Worm (Caenorhabditis elegans) whole organism, late embryonic: ENCODE measurements around the gene F13D12.5.

Experiments
- C08G9.2 ChIP-seq: sonication (generic microtip); optimal IDR thresholded peaks from 2 replicates; lab custom pipeline; 2016; ENCODE audit warnings: mild to moderate bottlenecking, missing genetic modification characterization, moderate library complexity, missing compliant biosample characterization
- K02D7.2 ChIP-seq: sonication (generic microtip); optimal IDR thresholded peaks from 2 replicates; lab custom pipeline; 2017; ENCODE audit warnings: mild to moderate bottlenecking, missing genetic modification characterization, missing compliant biosample characterization
- Y22D7AL.16 ChIP-seq: sonication (generic microtip); optimal IDR thresholded peaks from 2 replicates; lab custom pipeline; 2016; ENCODE audit warnings: missing genetic modification characterization, missing compliant biosample characterization
- ama-1 ChIP-seq: fragments of 150-350 bp; optimal IDR thresholded peaks from 2 replicates; lab custom pipeline; 2014
- ceh-14 ChIP-seq: sonication (generic microtip); optimal IDR thresholded peaks from 2 replicates; lab custom pipeline; 2016; ENCODE audit warnings: missing genotype, missing genetic modification characterization, missing compliant biosample characterization
- ceh-18 ChIP-seq: sonication (generic microtip); optimal IDR thresholded peaks from 2 replicates; lab custom pipeline; 2016; ENCODE audit warnings: missing genetic modification characterization, missing compliant biosample characterization
- ceh-2 ChIP-seq: sonication (generic microtip); optimal IDR thresholded peaks from 2 replicates; lab custom pipeline; 2016; ENCODE audit warnings: missing genotype, missing genetic modification characterization, missing compliant biosample characterization
- ceh-24 ChIP-seq: sonication (generic microtip); optimal IDR thresholded peaks from 2 replicates; lab custom pipeline; 2016; ENCODE audit warnings: mild to moderate bottlenecking, missing genetic modification characterization, missing compliant biosample characterization
- ceh-30 ChIP-seq: fragments of 150-350 bp; optimal IDR thresholded peaks from 2 replicates; lab custom pipeline; 2014; ENCODE audit warnings: missing biosample characterization, missing genetic modification characterization
- ceh-34 ChIP-seq: sonication (generic microtip); optimal IDR thresholded peaks from 2 replicates; lab custom pipeline; 2016; ENCODE audit warnings: mild to moderate bottlenecking, missing genetic modification characterization, missing compliant biosample characterization
- ceh-45 ChIP-seq: fragments of 200-800 bp; sonication (Bioruptor generic); IDR thresholded peaks from 2 replicates; pipeline ENCODE4 v1.3.6; 2022; ENCODE audit warnings: missing genetic modification reagents, missing genetic modification characterization, missing compliant biosample characterization
- ceh-6 ChIP-seq: fragments of 200-800 bp; sonication (Bioruptor generic); optimal IDR thresholded peaks from 2 replicates; lab custom pipeline; 2018; ENCODE audit warnings: mild to moderate bottlenecking, missing genetic modification characterization, missing compliant biosample characterization
- dmd-4 ChIP-seq: sonication (generic microtip); optimal IDR thresholded peaks from 2 replicates; lab custom pipeline; 2016; ENCODE audit warnings: borderline replicate concordance, missing genetic modification characterization, missing compliant biosample characterization
- dve-1 ChIP-seq: sonication (generic microtip); optimal IDR thresholded peaks from 2 replicates; lab custom pipeline; 2017; ENCODE audit warnings: antibody characterized with exemption, mild to moderate bottlenecking, missing genetic modification characterization, missing compliant biosample characterization
- elt-2 ChIP-seq: sonication (generic microtip); optimal IDR thresholded peaks from 2 replicates; lab custom pipeline; 2016; ENCODE audit warnings: missing genetic modification reagents, missing genetic modification characterization, missing compliant biosample characterization
- ets-4 ChIP-seq: sonication (generic microtip); optimal IDR thresholded peaks from 2 replicates; lab custom pipeline; 2016; ENCODE audit warnings: missing genetic modification characterization, missing compliant biosample characterization
- eyg-1 ChIP-seq: sonication (generic microtip); optimal IDR thresholded peaks from 2 replicates; lab custom pipeline; 2016; ENCODE audit warnings: missing genotype, missing genetic modification characterization, missing compliant biosample characterization
- fax-1 ChIP-seq: sonication (generic microtip); optimal IDR thresholded peaks from 2 replicates; lab custom pipeline; 2016; ENCODE audit warnings: missing genotype, missing genetic modification characterization, missing compliant biosample characterization
- fkh-10 ChIP-seq: fragments of 150-350 bp; optimal IDR thresholded peaks from 2 replicates; lab custom pipeline; 2014; ENCODE audit warnings: missing biosample characterization, missing genetic modification reagents, missing genetic modification characterization
- fkh-6 ChIP-seq: sonication (generic microtip); optimal IDR thresholded peaks from 2 replicates; lab custom pipeline; 2016; ENCODE audit warnings: missing genetic modification characterization, missing compliant biosample characterization
- gmeb-2 ChIP-seq: sonication (generic microtip); optimal IDR thresholded peaks from 2 replicates; lab custom pipeline; 2016; ENCODE audit warnings: missing genetic modification characterization, inconsistent platforms, missing compliant biosample characterization
- hlh-30 ChIP-seq: sonication (generic microtip); optimal IDR thresholded peaks from 2 replicates; lab custom pipeline; 2017; ENCODE audit warnings: antibody characterized with exemption, missing genetic modification characterization, missing compliant biosample characterization; ENCODE audit not compliant: insufficient read depth
- hlh-8 ChIP-seq: sonication (generic microtip); optimal IDR thresholded peaks from 2 replicates; lab custom pipeline; 2016; ENCODE audit warnings: missing genotype, missing genetic modification characterization, missing compliant biosample characterization
- lim-6 ChIP-seq: sonication (generic microtip); optimal IDR thresholded peaks from 2 replicates; lab custom pipeline; 2016; ENCODE audit warnings: missing genetic modification characterization, missing compliant biosample characterization
- lin-11 ChIP-seq: fragments of 200-800 bp; sonication (Bioruptor generic); optimal IDR thresholded peaks from 2 replicates; lab custom pipeline; 2018; ENCODE audit warnings: mild to moderate bottlenecking, missing genetic modification characterization, missing compliant biosample characterization
- madf-2 ChIP-seq: sonication (generic microtip); optimal IDR thresholded peaks from 2 replicates; lab custom pipeline; 2017; ENCODE audit warnings: missing genetic modification characterization, missing compliant biosample characterization
- nfya-1 ChIP-seq: sonication (generic microtip); optimal IDR thresholded peaks from 2 replicates; lab custom pipeline; 2017; ENCODE audit warnings: missing genetic modification characterization, mild to moderate bottlenecking, missing compliant biosample characterization, antibody characterized with exemption, moderate library complexity
- nhr-232 ChIP-seq: sonication (generic microtip); optimal IDR thresholded peaks from 2 replicates; lab custom pipeline; 2016; ENCODE audit warnings: missing genetic modification characterization, missing compliant biosample characterization
- npax-4 ChIP-seq: sonication (generic microtip); optimal IDR thresholded peaks from 2 replicates; lab custom pipeline; 2016; ENCODE audit warnings: missing genetic modification characterization, missing compliant biosample characterization
- pag-3 ChIP-seq: sonication (generic microtip); optimal IDR thresholded peaks from 2 replicates; lab custom pipeline; 2016; ENCODE audit warnings: missing compliant biosample characterization, missing genetic modification characterization, borderline replicate concordance
- pat-9 ChIP-seq: fragments of 200-800 bp; sonication (Bioruptor generic); optimal IDR thresholded peaks from 2 replicates; lab custom pipeline; 2018; ENCODE audit warnings: mild to moderate bottlenecking, missing genetic modification characterization, moderate library complexity, missing compliant biosample characterization
- pax-1 ChIP-seq: fragments of 150-350 bp; optimal IDR thresholded peaks from 2 replicates; lab custom pipeline; 2014; ENCODE audit warnings: missing biosample characterization, missing genetic modification characterization
- pqm-1 ChIP-seq: sonication (generic microtip); optimal IDR thresholded peaks from 2 replicates; lab custom pipeline; 2016; ENCODE audit warnings: missing genetic modification characterization, missing compliant biosample characterization
- pros-1 ChIP-seq: fragments of 150-350 bp; optimal IDR thresholded peaks from 2 replicates; lab custom pipeline; 2014; ENCODE audit warnings: missing biosample characterization, missing genetic modification reagents, missing genetic modification characterization
- ref-2 ChIP-seq: sonication (generic microtip); optimal IDR thresholded peaks from 2 replicates; lab custom pipeline; 2016; ENCODE audit warnings: missing genetic modification characterization, missing compliant biosample characterization
- sdc-2 ChIP-seq: sonication (generic microtip); optimal IDR thresholded peaks from 2 replicates; lab custom pipeline; 2016; ENCODE audit warnings: missing genotype, missing genetic modification characterization, missing compliant biosample characterization
- syd-9 ChIP-seq: sonication (generic microtip); optimal IDR thresholded peaks from 2 replicates; lab custom pipeline; 2016; ENCODE audit warnings: mild to moderate bottlenecking, missing genetic modification characterization, moderate library complexity, missing compliant biosample characterization
- tbx-7 ChIP-seq: sonication (generic microtip); optimal IDR thresholded peaks from 2 replicates; lab custom pipeline; 2016; ENCODE audit warnings: missing genotype, missing genetic modification characterization, missing compliant biosample characterization
- ttx-3 ChIP-seq: sonication (generic microtip); optimal IDR thresholded peaks from 2 replicates; lab custom pipeline; 2016; ENCODE audit warnings: missing genetic modification reagents, missing genetic modification characterization, missing compliant biosample characterization
- unc-3 ChIP-seq, 2 experiments: fragments of 200-800 bp in 1 of 2; sonication (Bioruptor generic) in 1 of 2; sonication (generic microtip) in 1 of 2; conservative IDR thresholded peaks in 1 of 2; optimal IDR thresholded peaks in 1 of 2; 2 replicates each; pipeline versions ENCODE4 v1.3.6 to Lab custom; 2016 to 2022; ENCODE audit warnings: missing compliant biosample characterization in 2 of 2, missing genetic modification characterization in 2 of 2, missing genetic modification reagents in 1 of 2
- unc-42 ChIP-seq: sonication (generic microtip); optimal IDR thresholded peaks from 2 replicates; lab custom pipeline; 2016; ENCODE audit warnings: missing genotype, missing genetic modification characterization, missing compliant biosample characterization

Gene F13D12.5

ce11 chrII:11726470-11727106 lies at the start of gene F13D12.5:
Gene F13D12.5 (plus strand): TSS chrII:11726814.
- TF ChIP-seq gmeb-2: no peak
- no peak for TF ChIP-seq ceh-34 (tag; lab: Kevin White, UChicago)
- no peak for TF ChIP-seq pat-9 (tag; lab: Kevin White, UChicago)
- no peak for TF ChIP-seq pros-1 (tag; lab: Kevin White, UChicago)
- no peak for TF ChIP-seq hlh-8 (tag; lab: Kevin White, UChicago)
- no peak for TF ChIP-seq lim-6 (tag; lab: Kevin White, UChicago)
- TF ChIP-seq dmd-4: no peak
- no peak for TF ChIP-seq elt-2 (tag; lab: Kevin White, UChicago)
- TF ChIP-seq sdc-2: no peak
- TF ChIP-seq hlh-30 (tag; lab: Kevin White, UChicago): no peak
- TF ChIP-seq ceh-2: no peak
- no peak for TF ChIP-seq fax-1 (tag; lab: Kevin White, UChicago)
- no peak for TF ChIP-seq pqm-1 (tag; lab: Kevin White, UChicago)
- no peak for TF ChIP-seq nfya-1
- no peak for TF ChIP-seq ref-2 (tag; lab: Kevin White, UChicago)
- TF ChIP-seq unc-42 (tag; lab: Kevin White, UChicago): no peak
- TF ChIP-seq ceh-6 (GFP tag; lab: Kevin White, UChicago): no peak
- TF ChIP-seq Y22D7AL.16: no peak
- no peak for TF ChIP-seq syd-9
- TF ChIP-seq, all 69 proteins: peak for 0

ce11 chrII:11680220-11680619 lies 46.4 kb upstream of the F13D12.5 start:
- TF ChIP-seq eyg-1 (no peak), ref-2 (tag; lab: Kevin White, UChicago) (no peak), pros-1 (tag; lab: Kevin White, UChicago) (no peak), madf-2 (tag; lab: Kevin White, UChicago) (no peak), nhr-232 (tag; lab: Kevin White, UChicago) (no peak), ttx-3 (tag; lab: Kevin White, UChicago) (no peak), K02D7.2 (tag; lab: Kevin White, UChicago) (no peak), fkh-10 (no peak), tbx-7 (tag; lab: Kevin White, UChicago) (no peak), fkh-6 (no peak), pag-3 (tag; lab: Kevin White, UChicago) (no peak), ceh-14 (no peak), npax-4 (tag; lab: Kevin White, UChicago) (no peak), ama-1 (lab: Kevin White, UChicago) (no peak), Y22D7AL.16 (no peak), ceh-45 (no peak), elt-2 (tag; lab: Kevin White, UChicago) (no peak)
- TF ChIP-seq, all 69 proteins: peak for 0

ce11 chrII:11681136-11681824 lies 45.3 kb upstream of the F13D12.5 start, which contains the start of the genes sfxn-1.4 and C47D12.4:
Gene sfxn-1.4 (minus strand): TSS chrII:11681236.
Gene C47D12.4 (plus strand): TSS chrII:11681774.
- TF ChIP-seq lin-11 (tag; lab: Kevin White, UChicago): no peak
- no peak for TF ChIP-seq ets-4 (tag; lab: Kevin White, UChicago)
- no peak for TF ChIP-seq ceh-45
- no peak for TF ChIP-seq dve-1 (tag; lab: Kevin White, UChicago)
- TF ChIP-seq C08G9.2: no peak
- no peak for TF ChIP-seq pros-1 (tag; lab: Kevin White, UChicago)
- TF ChIP-seq hlh-30 (tag; lab: Kevin White, UChicago): no peak
- no peak for TF ChIP-seq ceh-18 (tag; lab: Kevin White, UChicago)
- TF ChIP-seq lim-6 (tag; lab: Kevin White, UChicago): no peak
- no peak for TF ChIP-seq pax-1
- no peak for TF ChIP-seq ceh-24 (tag; lab: Kevin White, UChicago)
- no peak for TF ChIP-seq pag-3 (tag; lab: Kevin White, UChicago)
- TF ChIP-seq unc-3 (GFP tag; conservative IDR thresholded peaks at IDR 0.05; lab: Robert Waterston, UW): no peak
- no peak for TF ChIP-seq unc-3 (tag; optimal IDR thresholded peaks at IDR 0.05; lab: Kevin White, UChicago)
- no peak for TF ChIP-seq ceh-30 (tag; lab: Kevin White, UChicago)
